Worm (Caenorhabditis elegans) whole organism, L3 larva: Measurements from ENCODE around the gene K09B11.4.

Experiments
- ceh-82 ChIP-seq: fragments of 150-350 bp; optimal IDR thresholded peaks from 2 replicates; lab custom pipeline; 2014; ENCODE audit warnings: missing biosample characterization, missing genetic modification characterization
- elt-3 ChIP-seq, 3 experiments: fragments of 150-350 bp in 1 of 3; sonication (generic microtip) in 2 of 3; optimal IDR thresholded peaks; 2 replicates in 2 of 3; 4 replicates in 1 of 3; lab custom pipeline; 2014 to 2017; ENCODE audit warnings: missing biosample characterization in 3 of 3, missing genetic modification characterization in 3 of 3
- lin-39 ChIP-seq: fragments of 150-350 bp; optimal IDR thresholded peaks from 2 replicates; lab custom pipeline; 2018; ENCODE audit warnings: missing biosample characterization, missing genetic modification reagents, missing genetic modification characterization
- nhr-11 ChIP-seq: fragments of 150-350 bp; optimal IDR thresholded peaks from 2 replicates; lab custom pipeline; 2014; ENCODE audit warnings: missing biosample characterization, missing genetic modification characterization
- pha-4 ChIP-seq: fragments of 150-350 bp; optimal IDR thresholded peaks from 2 replicates; lab custom pipeline; 2014; ENCODE audit warnings: missing biosample characterization, missing genetic modification reagents, missing genetic modification characterization
- tbx-2 ChIP-seq: sonication (generic microtip); optimal IDR thresholded peaks from 2 replicates; lab custom pipeline; 2016; ENCODE audit warnings: mild to moderate bottlenecking, missing genetic modification characterization, missing compliant biosample characterization

DNA sequence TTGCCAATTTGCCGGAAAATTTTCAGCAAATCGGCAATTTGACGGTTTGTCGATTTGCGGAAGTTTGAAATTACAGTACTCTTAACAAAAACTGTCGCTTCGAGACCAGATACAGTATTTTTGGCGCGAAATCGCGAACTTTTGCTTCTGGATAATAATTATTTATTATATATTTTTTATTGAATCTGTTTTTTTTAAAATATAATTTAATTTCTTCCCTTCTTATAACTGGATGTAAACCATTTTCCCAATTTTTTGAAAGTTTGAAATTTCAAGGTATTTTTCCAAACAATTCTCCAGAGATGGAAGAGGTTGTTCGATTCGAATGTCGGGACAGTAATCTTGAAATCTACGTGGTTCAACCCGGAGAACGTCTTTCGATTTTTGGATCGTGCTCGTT, 7.1 kb upstream of the K09B11.4 start, which contains the start of gene nol-9:
- TF ChIP-seq tbx-2 (tag; lab: Kevin White, UChicago) (no peak), elt-3 (tag; optimal IDR thresholded peaks at IDR 0.05; lab: Kevin White, UChicago) (no peak), ceh-82 (no peak), lin-39 (no peak), nhr-11 (tag; lab: Kevin White, UChicago) (no peak), pha-4 (tag; lab: Kevin White, UChicago) (no peak)
